Worm (Caenorhabditis elegans) whole organism, L2 larva: Measurements from ENCODE around the gene ttr-17.

Experiments used
- alr-1 ChIP-seq: fragments of 150-350 bp; optimal IDR thresholded peaks from 2 replicates; lab custom pipeline; 2014; ENCODE audit warnings: missing biosample characterization, missing genetic modification characterization
- ceh-82 ChIP-seq: fragments of 150-350 bp; optimal IDR thresholded peaks from 2 replicates; lab custom pipeline; 2014; ENCODE audit warnings: missing biosample characterization, missing genetic modification characterization
- mab-5 ChIP-seq: fragments of 150-350 bp; optimal IDR thresholded peaks from 2 replicates; lab custom pipeline; 2014; ENCODE audit warnings: missing biosample characterization, missing genetic modification characterization
- mdl-1 ChIP-seq, 2 experiments: fragments of 150-350 bp in 1 of 2; sonication (generic microtip) in 1 of 2; optimal IDR thresholded peaks; 2 replicates each; lab custom pipeline; 2017; ENCODE audit warnings: missing biosample characterization in 2 of 2, missing genetic modification characterization in 2 of 2
- nhr-237 ChIP-seq: fragments of 150-350 bp; optimal IDR thresholded peaks from 2 replicates; lab custom pipeline; 2014; ENCODE audit warnings: missing biosample characterization, missing genetic modification characterization
- zag-1 ChIP-seq: fragments of 150-350 bp; optimal IDR thresholded peaks from 2 replicates; lab custom pipeline; 2014; ENCODE audit warnings: missing biosample characterization, missing genetic modification characterization

DNA sequence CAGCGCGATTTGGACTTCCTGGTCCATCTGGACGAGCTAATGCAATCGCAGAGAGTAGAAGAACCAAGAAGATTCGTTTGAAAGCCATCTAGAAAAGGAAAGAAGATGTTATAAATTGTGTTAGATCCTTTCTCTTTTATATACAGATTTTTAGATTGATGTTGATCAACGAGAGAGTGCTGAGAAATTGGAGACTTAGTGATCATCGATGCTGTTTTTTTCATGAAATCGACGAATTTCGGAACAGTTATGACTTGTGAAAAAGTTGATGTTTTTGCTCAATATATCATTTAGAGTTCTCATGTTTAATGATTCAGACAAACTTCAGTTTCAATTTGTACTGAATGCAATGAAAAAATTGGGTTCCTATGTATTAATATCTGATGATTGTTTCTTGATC is 35.8 kb upstream of the ttr-17 start, which contains the start of gene srlf-17:
- TF ChIP-seq mdl-1 (tag; optimal IDR thresholded peaks at IDR 0.05; lab: Kevin White, UChicago) (no peak), ceh-82 (tag; lab: Kevin White, UChicago) (no peak), alr-1 (tag; lab: Kevin White, UChicago) (no peak), mab-5 (tag; lab: Kevin White, UChicago) (no peak), nhr-237 (no peak), zag-1 (no peak)
